Fruit fly (Drosophila melanogaster) whole organism, larva: ENCODE measurements around the gene CG6785.
"Not testable (repeated sequence)": the region's sequence is repeated elsewhere in the genome, so short reads cannot be mapped to it uniquely, and the experiment has no call there.

Experiments
- noc ChIP-seq: fragments of 200-800 bp; sonication (Bioruptor generic); optimal IDR thresholded peaks from 3 replicates; lab custom pipeline; 2019; ENCODE audit warnings: missing biosample characterization, mild to moderate bottlenecking, missing genetic modification characterization, moderate library complexity

The CG6785 gene

DNA sequence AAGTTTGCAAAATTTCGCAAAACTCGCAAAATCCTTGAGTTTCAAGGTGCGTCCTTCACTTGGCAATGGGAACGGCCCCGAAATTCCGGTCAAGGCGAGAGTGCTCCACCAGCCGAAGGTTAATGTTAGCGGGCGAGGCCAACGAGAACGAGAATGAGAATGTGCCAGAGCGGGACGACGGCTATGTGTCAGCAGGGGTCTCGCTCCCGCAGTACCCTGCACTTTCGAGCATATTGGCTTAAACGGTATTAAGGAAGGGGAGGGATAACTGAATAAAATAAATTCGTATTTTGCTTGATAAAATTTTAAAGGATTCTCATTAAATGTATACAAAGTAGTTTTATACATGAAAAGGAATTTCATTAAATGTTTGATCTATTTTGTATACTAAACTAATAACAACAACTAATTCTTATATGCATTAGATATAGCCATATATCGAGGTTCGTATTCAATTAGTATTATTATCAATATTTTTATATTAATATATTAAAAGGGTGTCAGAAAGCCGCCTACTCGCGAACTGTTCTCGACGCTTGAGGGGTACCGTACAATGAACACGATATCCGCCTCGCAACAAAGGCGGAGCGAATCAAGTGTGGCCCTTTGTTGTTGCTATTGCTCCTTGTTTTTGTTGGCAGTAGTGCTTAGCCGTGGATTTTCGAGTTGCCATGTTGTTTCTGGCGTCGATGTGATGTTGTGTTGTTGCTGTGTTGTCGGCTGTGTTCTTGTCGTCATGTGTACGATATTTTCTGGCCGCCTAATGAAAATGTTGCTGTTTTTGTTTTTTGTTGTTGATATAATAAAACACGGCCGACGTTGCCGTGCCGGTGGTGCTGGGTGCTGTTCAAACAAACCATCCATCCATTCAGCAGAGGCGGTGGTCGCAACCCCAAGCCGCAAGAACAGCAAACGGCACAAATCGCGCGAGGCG is 38.3 kb downstream of the CG6785 start:
- TF ChIP-seq noc (tag; lab: Kevin White, UChicago) = peak; percentile 96

DNA sequence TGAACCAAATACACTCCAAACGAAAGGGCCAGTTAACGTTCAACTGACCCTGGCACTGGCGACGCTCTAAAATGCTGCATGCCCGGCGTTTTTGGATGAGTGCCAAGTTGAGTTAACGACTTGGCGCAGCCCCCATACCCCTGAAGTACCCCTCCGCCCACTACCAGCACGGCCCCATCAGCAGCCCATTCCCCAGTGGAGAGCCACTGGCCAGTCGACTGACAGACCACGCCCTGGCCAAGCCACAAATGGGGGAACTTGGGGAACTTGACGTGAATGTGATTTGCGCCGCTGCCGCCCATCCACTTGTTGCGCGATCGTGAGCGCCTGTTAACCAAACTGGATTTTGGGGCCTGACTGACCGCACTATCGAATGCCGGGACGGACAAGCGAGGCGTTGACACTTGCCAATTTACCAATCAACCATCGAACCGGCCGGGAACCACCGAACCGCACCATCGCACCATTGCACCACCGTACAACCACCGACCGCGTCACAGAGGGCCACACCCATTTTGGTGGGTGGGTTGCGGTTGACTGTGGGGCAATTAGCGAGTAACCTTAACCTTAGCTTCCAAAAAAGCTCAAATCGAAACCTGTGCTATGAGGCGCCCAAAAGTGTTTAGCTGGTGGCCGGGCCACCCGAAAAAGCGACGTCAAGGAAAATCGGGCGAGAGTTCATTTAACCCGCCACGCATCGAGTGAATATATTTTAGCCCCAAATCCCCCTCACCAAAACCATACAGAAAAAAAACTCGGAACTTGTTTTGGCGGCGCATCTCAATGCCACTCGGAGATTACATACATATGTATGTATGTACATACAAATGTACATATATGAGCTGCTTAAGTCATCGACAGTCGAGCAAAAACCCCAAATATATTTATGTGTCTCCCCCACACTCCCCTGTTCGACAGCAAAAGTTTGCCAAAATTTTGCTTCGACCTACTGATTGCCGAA is 39.3 kb downstream of the CG6785 start:
- TF ChIP-seq noc (tag; lab: Kevin White, UChicago) = peak; percentile 3

DNA sequence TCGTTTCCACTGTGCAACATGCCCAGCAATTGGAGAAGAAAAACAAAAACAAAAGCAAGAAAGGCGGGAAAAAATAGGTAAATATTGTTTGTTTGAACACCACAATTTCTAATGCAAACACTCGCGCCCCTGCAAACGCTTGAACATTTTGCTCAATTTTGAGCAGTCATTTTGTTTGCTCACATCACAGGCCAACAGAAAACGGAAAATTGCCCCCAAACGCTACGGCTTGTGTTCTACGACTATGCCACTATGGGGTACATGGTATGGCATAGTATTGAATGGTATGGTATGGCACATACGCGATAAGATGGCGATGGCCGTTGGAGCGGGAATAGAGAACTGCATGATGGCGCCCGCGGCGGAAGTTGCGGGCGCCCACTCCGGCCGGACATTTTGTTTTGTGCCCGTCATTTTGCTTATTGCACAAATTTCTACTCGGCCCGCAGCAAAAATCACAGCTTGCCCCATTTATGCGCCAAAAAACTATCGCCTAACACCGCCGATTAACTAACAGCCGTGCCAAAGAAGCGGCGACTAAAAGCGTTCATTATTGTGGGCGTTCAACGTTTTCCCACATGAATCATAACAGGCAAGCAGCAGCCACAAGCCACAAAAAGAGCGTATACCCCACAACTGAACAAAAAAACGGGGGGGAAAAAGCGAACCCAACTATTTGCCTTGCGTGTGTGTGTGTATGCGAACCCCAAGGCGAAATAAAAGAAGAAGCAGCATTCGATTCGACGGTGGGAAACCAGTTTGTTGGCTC is 40.6 kb downstream of the CG6785 start:
- TF ChIP-seq noc (tag; lab: Kevin White, UChicago) = peak; percentile 42

DNA sequence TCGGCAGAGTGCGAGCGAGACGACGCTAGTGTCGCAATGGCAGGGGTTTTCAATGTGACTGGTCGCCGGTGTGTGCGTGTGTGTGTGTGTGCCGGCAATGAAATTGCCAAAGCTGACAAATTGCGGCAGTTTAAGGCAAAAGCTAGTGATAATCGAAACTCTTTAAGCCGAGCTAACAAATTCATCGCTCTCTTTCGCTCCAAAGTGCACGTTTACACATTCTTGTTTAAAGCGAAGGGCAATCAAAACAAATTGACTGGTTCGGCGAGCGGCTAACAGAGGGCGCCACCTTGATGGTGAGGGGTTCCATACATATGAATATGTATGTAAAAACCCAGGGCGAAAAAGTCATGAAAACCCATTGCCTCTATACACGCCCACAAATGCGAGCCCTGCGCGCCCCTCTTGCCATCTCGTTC is 41.2 kb downstream of the CG6785 start:
- TF ChIP-seq noc (tag; lab: Kevin White, UChicago) = peak; percentile 78

DNA sequence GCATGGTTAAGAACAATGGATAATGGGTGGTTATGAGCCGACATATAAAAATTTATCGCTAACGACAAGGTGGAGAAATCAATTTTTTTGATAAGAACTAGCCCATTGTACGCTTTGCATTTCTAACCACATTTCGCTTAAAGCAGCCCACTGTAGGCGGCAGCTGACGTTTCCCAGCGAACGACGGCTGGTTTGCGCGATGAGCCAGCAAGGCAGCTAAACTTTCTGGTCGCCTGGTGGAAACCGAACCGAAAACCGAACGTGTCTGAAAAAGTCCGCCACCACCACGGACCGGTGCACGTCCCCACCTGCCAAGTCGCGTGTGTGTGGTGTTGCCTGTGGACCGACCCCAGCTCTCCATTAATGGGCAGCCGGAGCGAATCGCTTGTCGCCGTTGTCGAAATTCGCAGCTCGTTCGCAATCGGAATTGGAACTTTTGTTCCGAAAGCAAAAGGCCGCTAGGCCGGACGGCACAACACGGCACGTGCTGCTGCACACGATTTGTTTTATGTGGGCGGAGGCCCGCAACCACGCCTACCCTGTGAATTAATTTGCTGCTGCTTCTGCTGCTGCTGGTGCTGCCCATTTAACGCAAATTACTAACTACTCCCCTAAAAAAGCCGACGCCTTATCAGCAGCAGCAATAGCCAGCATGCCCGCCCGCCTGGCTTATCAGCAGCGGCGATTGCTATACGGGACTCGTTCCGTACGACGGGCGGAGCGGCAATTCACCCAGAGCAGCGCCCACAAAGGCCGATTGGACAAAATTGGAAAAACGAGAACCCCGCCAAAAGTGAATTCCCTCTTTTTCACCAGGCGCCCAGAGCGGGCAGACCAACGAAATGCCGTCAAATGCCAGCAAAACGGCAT is 41.8 kb downstream of the CG6785 start:
- peak; percentile 60 for TF ChIP-seq noc (tag; lab: Kevin White, UChicago)

DNA sequence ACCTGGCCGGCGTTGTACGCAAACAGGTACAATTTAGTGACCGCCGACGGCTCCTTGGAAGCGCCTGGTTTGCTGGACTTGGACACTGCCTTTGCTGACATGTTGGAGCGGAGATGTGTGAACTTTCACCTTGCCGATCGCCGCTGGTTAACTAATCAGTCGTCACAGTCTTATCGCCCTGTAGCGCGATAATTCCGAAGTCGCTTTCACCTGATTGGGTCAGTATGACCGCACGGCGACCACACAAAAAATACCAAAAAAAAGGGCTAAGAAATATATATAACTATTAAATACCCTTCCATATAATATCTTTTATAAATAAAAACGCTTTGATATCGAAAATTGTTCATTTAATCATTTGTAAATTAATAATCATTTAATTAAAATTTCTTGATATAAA is 42.9 kb downstream of the CG6785 start, which contains the start of gene Hacd1:
Hacd1 (minus strand) TSS at position 216 of the 400 bp plus-strand sequence.
- TF ChIP-seq noc (tag; lab: Kevin White, UChicago) = peak; percentile 36

DNA sequence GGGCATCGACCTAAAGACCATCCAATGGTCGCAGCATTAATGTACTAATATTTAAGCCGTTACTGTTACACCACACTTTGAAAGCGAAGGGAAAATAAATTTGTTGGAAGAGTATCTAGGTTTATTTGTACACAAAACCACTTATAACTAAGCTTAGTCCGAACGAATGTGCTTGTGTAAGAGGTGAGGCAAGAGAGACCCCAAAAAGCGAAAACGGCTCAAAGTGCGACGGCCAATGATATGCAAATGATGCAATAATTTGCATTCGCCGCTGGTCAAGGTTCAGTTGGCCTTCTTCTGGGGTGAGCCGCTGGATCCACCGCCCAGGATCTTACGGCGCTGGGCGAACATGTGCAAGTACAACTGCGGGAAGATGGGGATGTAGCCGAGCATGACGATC is 43.9 kb downstream of the CG6785 start:
- TF ChIP-seq noc (tag; lab: Kevin White, UChicago) = no peak

DNA sequence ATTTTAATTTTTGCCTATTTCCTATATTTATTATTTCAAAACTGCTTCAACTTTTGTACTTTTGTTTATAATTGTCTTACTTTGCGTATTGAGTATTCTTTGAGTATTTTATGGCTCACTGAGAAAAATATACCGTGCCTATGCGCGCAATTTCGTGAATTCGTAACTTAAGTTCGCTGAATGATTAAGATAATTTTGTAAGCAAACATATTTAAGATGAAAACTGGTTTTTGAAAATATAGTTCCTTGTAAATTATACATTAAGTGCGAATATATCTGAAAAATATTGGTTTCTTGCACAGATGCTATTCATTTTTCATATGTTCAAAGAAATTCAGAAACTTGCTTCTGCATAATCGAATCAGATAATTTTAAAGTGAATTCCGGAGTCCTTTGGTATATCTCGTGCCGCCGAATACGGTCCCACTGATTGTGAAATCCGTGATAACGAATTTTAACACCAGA is 45.7 kb downstream of the CG6785 start, which contains the start of the genes CG18787 and Nfs1:
CG18787 (minus strand) TSS at position 101 of the 465 bp plus-strand sequence.
Nfs1 (plus strand) TSS at position 415 of the 465 bp plus-strand sequence.
- TF ChIP-seq noc (tag; lab: Kevin White, UChicago) = not testable (repeated sequence)

DNA sequence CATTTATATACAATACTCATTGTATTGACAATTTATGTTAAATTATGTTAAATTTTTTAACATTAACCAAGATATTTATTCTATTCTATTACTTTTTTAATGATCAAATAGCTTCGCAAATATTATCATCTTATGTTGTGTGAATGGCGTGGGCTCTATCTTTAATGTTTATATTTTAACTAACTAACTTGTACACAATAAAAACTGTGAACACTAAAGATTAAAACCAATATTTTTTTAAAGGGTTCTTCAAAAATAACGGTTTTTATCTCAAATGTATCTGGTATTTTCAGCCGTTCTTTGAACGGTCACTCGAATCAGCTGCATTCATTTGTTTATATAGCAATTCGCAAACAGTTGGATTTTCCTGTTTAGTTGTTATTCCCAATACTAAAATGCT is 48.5 kb downstream of the CG6785 start, which contains the start of gene Ada1-1:
Ada1-1 (plus strand) TSS at position 301 of the 400 bp plus-strand sequence.
- TF ChIP-seq noc (tag; lab: Kevin White, UChicago) = not testable (repeated sequence)

DNA sequence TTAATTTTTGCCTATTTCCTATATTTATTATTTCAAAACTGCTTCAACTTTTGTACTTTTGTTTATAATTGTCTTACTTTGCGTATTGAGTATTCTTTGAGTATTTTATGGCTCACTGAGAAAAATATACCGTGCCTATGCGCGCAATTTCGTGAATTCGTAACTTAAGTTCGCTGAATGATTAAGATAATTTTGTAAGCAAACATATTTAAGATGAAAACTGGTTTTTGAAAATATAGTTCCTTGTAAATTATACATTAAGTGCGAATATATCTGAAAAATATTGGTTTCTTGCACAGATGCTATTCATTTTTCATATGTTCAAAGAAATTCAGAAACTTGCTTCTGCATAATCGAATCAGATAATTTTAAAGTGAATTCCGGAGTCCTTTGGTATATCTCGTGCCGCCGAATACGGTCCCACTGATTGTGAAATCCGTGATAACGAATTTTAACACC is 49.6 kb downstream of the CG6785 start, which contains the start of the genes CG18789 and Qtzl:
CG18789 (minus strand) TSS at position 101 of the 459 bp plus-strand sequence.
Qtzl (plus strand) TSS at position 409 of the 459 bp plus-strand sequence.
- TF ChIP-seq noc (tag; lab: Kevin White, UChicago) = not testable (repeated sequence)

DNA sequence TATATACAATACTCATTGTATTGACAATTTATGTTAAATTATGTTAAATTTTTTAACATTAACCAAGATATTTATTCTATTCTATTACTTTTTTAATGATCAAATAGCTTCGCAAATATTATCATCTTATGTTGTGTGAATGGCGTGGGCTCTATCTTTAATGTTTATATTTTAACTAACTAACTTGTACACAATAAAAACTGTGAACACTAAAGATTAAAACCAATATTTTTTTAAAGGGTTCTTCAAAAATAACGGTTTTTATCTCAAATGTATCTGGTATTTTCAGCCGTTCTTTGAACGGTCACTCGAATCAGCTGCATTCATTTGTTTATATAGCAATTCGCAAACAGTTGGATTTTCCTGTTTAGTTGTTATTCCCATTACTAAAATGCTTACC is 52.4 kb downstream of the CG6785 start, which contains the start of gene Ada1-2:
Ada1-2 (plus strand) TSS at position 301 of the 400 bp plus-strand sequence.
- not testable (repeated sequence) for TF ChIP-seq noc (tag; lab: Kevin White, UChicago)
